Worm (Caenorhabditis elegans): Measurements from ENCODE around the gene Y22D7AR.2.

ce11 chrIII:1678671-1679070 lies 27.1 kb upstream of the Y22D7AR.2 start:
- TF ChIP-seq ztf-16 (tag; optimal IDR thresholded peaks at IDR 0.05) (no peak), hlh-13 (GFP tag; optimal IDR thresholded peaks at IDR 0.05) (no peak), sox-4 (tag; optimal IDR thresholded peaks at IDR 0.05) (no peak), ceh-31 (tag; optimal IDR thresholded peaks at IDR 0.05) (no peak), pha-4 (tag; optimal IDR thresholded peaks at IDR 0.05) (no peak), ref-2 (tag; optimal IDR thresholded peaks at IDR 0.05) (no peak), hlh-6 (tag; optimal IDR thresholded peaks at IDR 0.05) (no peak), ama-1 (optimal IDR thresholded peaks at IDR 0.05) (no peak), tbx-2 (tag; optimal IDR thresholded peaks at IDR 0.05) (no peak), madf-2 (tag; optimal IDR thresholded peaks at IDR 0.05) (no peak)

All from whole organism, late embryonic.